Worm (Caenorhabditis elegans): ENCODE results near the gene F46G10.1.

DNA sequence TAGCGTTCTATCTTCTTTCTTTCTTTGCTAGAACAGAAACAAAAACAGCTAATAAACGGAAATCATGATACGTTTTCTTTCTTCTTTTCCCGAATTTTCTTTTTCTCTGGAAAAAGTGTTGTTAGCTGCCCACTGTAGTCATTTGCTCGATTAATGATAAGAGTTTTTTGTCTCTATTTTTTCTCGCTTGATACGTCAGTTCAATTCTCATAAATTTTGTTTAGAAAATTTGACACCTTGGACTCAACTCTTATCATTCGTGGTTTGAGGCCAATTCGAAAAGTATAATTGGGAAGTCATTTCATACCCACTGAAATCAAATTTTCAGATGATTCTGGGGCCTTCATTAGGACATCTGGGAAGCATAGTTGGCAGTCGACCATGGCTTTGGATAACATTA, 30.3 kb upstream of the F46G10.1 start:
- no peak for TF ChIP-seq daf-12 (tag; optimal IDR thresholded peaks at IDR 0.05)
- TF ChIP-seq elt-1 (tag; optimal IDR thresholded peaks at IDR 0.05) = no peak
- no peak for TF ChIP-seq fkh-2 (tag; optimal IDR thresholded peaks at IDR 0.05)
- no peak for TF ChIP-seq nhr-25 (tag; optimal IDR thresholded peaks at IDR 0.05)
- TF ChIP-seq nhr-12 (tag; optimal IDR thresholded peaks at IDR 0.05) = no peak
- TF ChIP-seq R02D3.7 (tag; optimal IDR thresholded peaks at IDR 0.05) = no peak
- TF ChIP-seq pqm-1 (tag; optimal IDR thresholded peaks at IDR 0.05) = peak; percentile 37

Measured in whole organism, L3 larva.